Fruit fly (Drosophila melanogaster) whole organism, prepupa: ENCODE results near the gene CG9536.

Experiments used
- CG10631 ChIP-seq: fragments of 200-800 bp; sonication (Bioruptor generic); optimal IDR thresholded peaks from 2 replicates; lab custom pipeline; 2016; ENCODE audit warnings: missing biosample characterization, missing genetic modification characterization
- CG10669 ChIP-seq: fragments of 200-800 bp; sonication (Bioruptor generic); optimal IDR thresholded peaks from 3 replicates; lab custom pipeline; 2018; ENCODE audit warnings: missing biosample characterization, mild to moderate bottlenecking, missing genetic modification characterization, moderate library complexity
- CG11294 ChIP-seq: fragments of 200-800 bp; sonication (Bioruptor generic); IDR thresholded peaks from 2 replicates; pipeline ENCODE4 v1.3.6; 2022; ENCODE audit warnings: missing biosample characterization, missing genetic modification characterization
- CG11902 ChIP-seq: fragments of 200-800 bp; sonication (Bioruptor generic); optimal IDR thresholded peaks from 3 replicates; lab custom pipeline; 2016; ENCODE audit warnings: missing biosample characterization, missing genetic modification characterization
- CG1621 ChIP-seq: fragments of 200-800 bp; sonication (Bioruptor generic); optimal IDR thresholded peaks from 3 replicates; lab custom pipeline; 2018; ENCODE audit warnings: missing biosample characterization, mild to moderate bottlenecking, missing genetic modification characterization
- CG3032 ChIP-seq: fragments of 200-800 bp; optimal IDR thresholded peaks from 2 replicates; lab custom pipeline; 2019; ENCODE audit warnings: missing biosample characterization, mild to moderate bottlenecking, missing genetic modification characterization, moderate library complexity
- CG31627 ChIP-seq: fragments of 200-800 bp; sonication (Bioruptor generic); optimal IDR thresholded peaks from 3 replicates; lab custom pipeline; 2016; ENCODE audit warnings: missing biosample characterization, missing genetic modification characterization
- CG32006 ChIP-seq: fragments of 200-800 bp; sonication (Bioruptor generic); optimal IDR thresholded peaks from 3 replicates; lab custom pipeline; 2017; ENCODE audit warnings: missing biosample characterization, mild to moderate bottlenecking, missing genetic modification characterization
- CG34406 ChIP-seq: fragments of 200-800 bp; sonication (Bioruptor generic); optimal IDR thresholded peaks from 3 replicates; lab custom pipeline; 2016; ENCODE audit warnings: missing biosample characterization, missing genetic modification characterization
- CG3919 ChIP-seq: fragments of 200-800 bp; sonication (Bioruptor generic); optimal IDR thresholded peaks from 3 replicates; lab custom pipeline; 2016; ENCODE audit warnings: missing biosample characterization, missing genetic modification characterization
- CG4318 ChIP-seq: fragments of 200-800 bp; sonication (Bioruptor generic); optimal IDR thresholded peaks from 3 replicates; lab custom pipeline; 2017; ENCODE audit warnings: missing biosample characterization, mild to moderate bottlenecking, missing genetic modification characterization
- CG6163 ChIP-seq: fragments of 200-800 bp; sonication (Bioruptor generic); IDR thresholded peaks from 3 replicates; pipeline ENCODE4 v1.3.6; 2022; ENCODE audit warnings: missing biosample characterization, missing genetic modification characterization
- CG6276 ChIP-seq: fragments of 200-800 bp; sonication (Bioruptor generic); optimal IDR thresholded peaks from 2 replicates; lab custom pipeline; 2017; ENCODE audit warnings: missing biosample characterization, mild to moderate bottlenecking, missing genetic modification characterization
- CG6792 ChIP-seq: fragments of 200-800 bp; sonication (Bioruptor generic); optimal IDR thresholded peaks from 3 replicates; lab custom pipeline; 2016; ENCODE audit warnings: missing biosample characterization, missing genetic modification characterization
- CG6854 ChIP-seq: fragments of 200-800 bp; sonication (Bioruptor generic); optimal IDR thresholded peaks from 2 replicates; lab custom pipeline; 2017; ENCODE audit warnings: missing biosample characterization, mild to moderate bottlenecking, missing genetic modification characterization
- CG7368 ChIP-seq: fragments of 200-800 bp; sonication (Bioruptor generic); optimal IDR thresholded peaks from 3 replicates; lab custom pipeline; 2016; ENCODE audit warnings: missing biosample characterization, missing genetic modification characterization
- CG8119 ChIP-seq: fragments of 200-800 bp; sonication (Bioruptor generic); IDR thresholded peaks from 3 replicates; pipeline ENCODE4 v1.3.6; 2022; ENCODE audit warnings: missing biosample characterization, missing genetic modification characterization
- CG8319 ChIP-seq: fragments of 200-800 bp; sonication (Bioruptor generic); optimal IDR thresholded peaks from 3 replicates; lab custom pipeline; 2016; ENCODE audit warnings: missing biosample characterization, missing genetic modification characterization
- CG8632 ChIP-seq: fragments of 200-800 bp; sonication (Bioruptor generic); optimal IDR thresholded peaks from 3 replicates; lab custom pipeline; 2016; ENCODE audit warnings: missing biosample characterization, missing genetic modification characterization
- Eip75B ChIP-seq: fragments of 200-800 bp; sonication (Bioruptor generic); optimal IDR thresholded peaks from 3 replicates; lab custom pipeline; 2016; ENCODE audit warnings: missing biosample characterization, missing genetic modification characterization
- Eip78C ChIP-seq: fragments of 200-800 bp; sonication (Bioruptor generic); peaks from one replicate; lab custom pipeline; 2016; ENCODE audit warnings: missing biosample characterization, missing genetic modification characterization
- Eip93F ChIP-seq: fragments of 200-800 bp; sonication (Bioruptor generic); optimal IDR thresholded peaks from 2 replicates; lab custom pipeline; 2016; ENCODE audit warnings: missing biosample characterization, mild to moderate bottlenecking, missing genetic modification characterization
- Ets21C ChIP-seq: fragments of 200-800 bp; sonication (Bioruptor generic); optimal IDR thresholded peaks from 3 replicates; lab custom pipeline; 2016; ENCODE audit warnings: missing biosample characterization, missing genetic modification characterization
- Ets96B ChIP-seq: fragments of 200-800 bp; optimal IDR thresholded peaks from 2 replicates; lab custom pipeline; 2019; ENCODE audit warnings: missing biosample characterization, mild to moderate bottlenecking, missing genetic modification characterization, moderate library complexity
- Gug ChIP-seq: fragments of 200-800 bp; sonication (Bioruptor generic); IDR thresholded peaks from 2 replicates; pipeline ENCODE4 v1.3.6; 2022; ENCODE audit warnings: missing biosample characterization, missing genetic modification characterization
- Hr38 ChIP-seq: sonication (Bioruptor generic); optimal IDR thresholded peaks from 2 replicates; lab custom pipeline; 2016; ENCODE audit warnings: missing biosample characterization, missing genetic modification characterization
- Hr39 ChIP-seq: fragments of 200-800 bp; sonication (Bioruptor generic); optimal IDR thresholded peaks from 2 replicates; lab custom pipeline; 2016; ENCODE audit warnings: missing biosample characterization, missing genetic modification characterization
- Lpt ChIP-seq: fragments of 200-800 bp; sonication (Bioruptor generic); optimal IDR thresholded peaks from 3 replicates; lab custom pipeline; 2016; ENCODE audit warnings: missing biosample characterization, missing genetic modification characterization
- OdsH ChIP-seq: fragments of 200-800 bp; sonication (Bioruptor generic); optimal IDR thresholded peaks from 3 replicates; lab custom pipeline; 2016; ENCODE audit warnings: missing biosample characterization, missing genetic modification characterization
- Sox102F ChIP-seq: fragments of 200-800 bp; sonication (Bioruptor generic); optimal IDR thresholded peaks from 2 replicates; lab custom pipeline; 2016; ENCODE audit warnings: missing biosample characterization, mild to moderate bottlenecking, missing genetic modification characterization
- achi ChIP-seq: fragments of 200-800 bp; sonication (Bioruptor generic); optimal IDR thresholded peaks from 3 replicates; lab custom pipeline; 2016; ENCODE audit warnings: missing biosample characterization, missing genetic modification characterization
- acj6 ChIP-seq: fragments of 200-800 bp; sonication (Bioruptor generic); optimal IDR thresholded peaks from 3 replicates; lab custom pipeline; 2016; ENCODE audit warnings: missing biosample characterization, missing genetic modification characterization
- dac ChIP-seq: fragments of 200-800 bp; sonication (Bioruptor generic); optimal IDR thresholded peaks from 2 replicates; lab custom pipeline; 2017; ENCODE audit warnings: missing biosample characterization, mild to moderate bottlenecking, missing genetic modification characterization
- dsx ChIP-seq: fragments of 200-800 bp; optimal IDR thresholded peaks from 3 replicates; lab custom pipeline; 2019; ENCODE audit warnings: missing biosample characterization, mild to moderate bottlenecking, missing genetic modification characterization, moderate library complexity; ENCODE audit not compliant: poor library complexity, severe bottlenecking
- eg ChIP-seq: fragments of 200-800 bp; sonication (Bioruptor generic); IDR thresholded peaks from 3 replicates; pipeline ENCODE4 v1.3.6; 2022; ENCODE audit warnings: missing biosample characterization, missing genetic modification characterization
- fd59A ChIP-seq: fragments of 200-800 bp; sonication (Bioruptor generic); optimal IDR thresholded peaks from 2 replicates; lab custom pipeline; 2017; ENCODE audit warnings: missing biosample characterization, mild to moderate bottlenecking, missing genetic modification characterization, missing genetic modification reagents
- fkh ChIP-seq: fragments of 200-800 bp; sonication (Bioruptor generic); optimal IDR thresholded peaks from 3 replicates; lab custom pipeline; 2017; ENCODE audit warnings: missing biosample characterization, mild to moderate bottlenecking, missing genetic modification characterization, moderate library complexity
- lz ChIP-seq: fragments of 200-800 bp; sonication (Bioruptor generic); optimal IDR thresholded peaks from 3 replicates; lab custom pipeline; 2016; ENCODE audit warnings: missing biosample characterization, missing genetic modification characterization
- pdm3 ChIP-seq: fragments of 200-800 bp; sonication (Bioruptor generic); optimal IDR thresholded peaks from 3 replicates; lab custom pipeline; 2016; ENCODE audit warnings: missing biosample characterization, missing genetic modification characterization
- salr ChIP-seq, 2 experiments: fragments of 200-800 bp; sonication (Bioruptor generic); optimal IDR thresholded peaks; 3 replicates each; lab custom pipeline; 2016 to 2018; ENCODE audit warnings: missing biosample characterization in 2 of 2, missing genetic modification characterization in 2 of 2, mild to moderate bottlenecking in 1 of 2
- spab ChIP-seq: fragments of 200-800 bp; sonication (Bioruptor generic); optimal IDR thresholded peaks from 2 replicates; lab custom pipeline; 2017; ENCODE audit warnings: missing biosample characterization, mild to moderate bottlenecking, missing genetic modification characterization, missing genetic modification reagents
- ss ChIP-seq, 2 experiments: fragments of 200-800 bp; sonication (Bioruptor generic); optimal IDR thresholded peaks; 2 replicates in 1 of 2; 3 replicates in 1 of 2; lab custom pipeline; 2017 to 2018; ENCODE audit warnings: mild to moderate bottlenecking in 2 of 2, missing biosample characterization in 2 of 2, missing genetic modification characterization in 2 of 2, moderate library complexity in 1 of 2
- svp ChIP-seq: fragments of 200-800 bp; sonication (Bioruptor generic); peaks from one replicate; lab custom pipeline; 2016; ENCODE audit warnings: missing biosample characterization, missing genetic modification characterization
- topi ChIP-seq: fragments of 200-800 bp; sonication (Bioruptor generic); optimal IDR thresholded peaks from 3 replicates; lab custom pipeline; 2016; ENCODE audit warnings: missing biosample characterization, missing genetic modification characterization

Gene CG9536

DNA sequence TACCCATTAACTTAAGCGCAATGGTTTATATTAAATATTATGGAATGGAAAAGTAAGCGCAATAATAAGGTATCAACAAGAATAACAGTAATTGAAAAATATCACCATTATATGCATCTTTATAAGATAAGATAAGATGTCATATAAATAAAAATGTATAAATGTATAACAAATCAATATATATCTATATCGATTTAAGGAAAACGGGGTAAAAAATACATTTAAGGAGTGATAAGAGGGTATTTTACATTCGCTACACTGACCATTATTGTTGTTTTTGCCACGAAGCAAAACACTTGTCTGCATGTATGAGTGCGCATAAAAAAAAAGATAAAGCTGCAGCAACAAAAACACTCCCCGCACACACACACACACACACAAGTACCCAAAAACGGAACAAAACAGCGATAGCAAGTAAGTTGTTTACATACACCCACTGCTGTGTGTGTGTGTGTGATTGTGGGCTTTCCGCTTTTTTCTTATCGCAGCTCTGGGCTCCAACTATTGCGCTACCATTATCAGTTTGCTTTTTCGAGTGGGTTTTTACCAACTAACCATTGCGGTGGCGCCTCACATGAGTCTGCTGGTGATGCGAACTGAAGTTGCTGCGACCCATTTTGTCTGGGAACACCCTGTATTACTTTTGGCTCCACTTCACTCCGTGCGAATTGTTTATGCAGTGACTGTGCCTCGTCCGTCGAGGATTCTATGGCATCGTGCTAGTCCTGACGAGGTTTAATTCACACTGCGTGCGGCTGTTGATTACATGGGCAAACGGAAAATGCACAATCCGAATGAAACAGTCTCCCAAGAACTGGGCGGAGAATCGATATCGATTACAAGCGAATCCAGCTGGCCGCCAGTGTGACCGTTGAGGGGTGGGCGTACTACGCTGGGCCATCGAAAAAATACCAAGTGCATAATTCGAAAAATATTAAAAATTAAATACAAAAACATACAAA lies 3.4 kb downstream of the CG9536 start, which contains the start of gene mmy (continued):
- TF ChIP-seq dac (GFP tag; lab: Kevin White, UChicago) (peak; percentile 55), CG11294 (peak; percentile 31), Lpt (GFP tag; lab: Kevin White, UChicago) (peak; percentile 47), CG7368 (GFP tag; lab: Kevin White, UChicago) (peak; percentile 46), CG6854 (GFP tag; lab: Kevin White, UChicago) (peak; percentile 50), eg (GFP tag; lab: Robert Waterston, UW) (peak; percentile 85; the same call in 2 of the 3 replicates), CG10669 (peak; percentile 27), salr (GFP tag; optimal IDR thresholded peaks at IDR 0.05; lab: Kevin White, UChicago) (peak; percentile 22 to 68), fkh (GFP tag; lab: Kevin White, UChicago) (peak; percentile 96), Ets21C (no peak)

DNA sequence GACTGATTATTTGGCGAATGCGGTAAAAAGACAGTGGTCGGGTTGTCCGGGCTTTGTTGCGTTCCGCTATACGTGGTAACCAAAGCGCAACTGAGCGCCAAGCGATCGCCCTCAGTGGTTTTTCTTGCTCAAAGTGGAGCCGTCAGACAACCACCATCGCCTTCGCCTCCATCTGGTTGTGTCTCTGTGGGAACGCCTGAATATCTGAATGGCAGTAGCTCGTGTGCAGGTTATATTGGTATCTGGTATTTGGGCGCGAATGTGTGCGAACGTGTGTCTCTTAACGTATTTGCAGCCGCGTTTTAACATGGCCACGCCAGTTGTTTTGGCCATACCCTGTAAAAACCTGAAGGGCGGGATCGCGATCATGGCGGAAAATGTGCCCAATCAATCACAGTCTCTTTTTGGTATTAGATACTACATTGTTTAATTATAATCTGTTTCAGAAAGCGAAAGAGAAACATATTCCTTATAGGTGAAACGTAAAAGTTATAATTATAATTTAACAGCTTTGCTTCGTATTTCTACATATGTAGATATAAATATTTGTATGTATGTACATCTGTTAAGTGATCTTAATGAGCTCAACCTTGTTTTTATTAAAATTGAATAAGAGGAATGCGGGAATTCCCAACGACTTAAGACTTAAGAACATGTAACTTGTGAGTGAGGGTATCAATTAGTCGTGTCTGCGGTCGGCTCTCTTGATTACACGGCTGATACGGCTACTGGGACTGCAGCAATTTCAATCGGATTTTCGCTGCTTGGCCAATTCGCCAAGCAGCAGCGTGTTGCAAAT lies 4.6 kb downstream of the CG9536 start:
- TF ChIP-seq CG6792 (GFP tag; lab: Kevin White, UChicago) (peak; percentile 67), CG11294 (0 out of 2 replicates have a peak, but pooled peaks have one; percentile 7), svp (GFP tag; lab: Kevin White, UChicago) (peak; percentile 77), CG4318 (GFP tag; lab: Kevin White, UChicago) (peak; percentile 75), CG6276 (GFP tag; lab: Kevin White, UChicago) (peak; percentile 73), CG6163 (GFP tag; lab: Robert Waterston, UW) (peak; percentile 22; the same call in 1 of the 3 replicates), CG1621 (tag; lab: Kevin White, UChicago) (peak; percentile 40), dsx (peak; percentile 21), Hr39 (GFP tag; lab: Kevin White, UChicago) (peak; percentile 47), Ets96B (tag; lab: Kevin White, UChicago) (peak; percentile 32), fd59A (peak; percentile 56), CG10631 (GFP tag; lab: Kevin White, UChicago) (peak; percentile 48), lz (GFP tag; lab: Kevin White, UChicago) (peak; percentile 56), CG8319 (peak; percentile 28), Gug (GFP tag; lab: Robert Waterston, UW) (no peak), pdm3 (peak; percentile 60), achi (GFP tag; lab: Kevin White, UChicago) (peak; percentile 51), Eip75B (peak; percentile 46), topi (peak; percentile 56), CG3919 (peak; percentile 47), CG8119 (GFP tag; lab: Robert Waterston, UW) (peak; percentile 64; the same call in 2 of the 3 replicates), fkh (GFP tag; lab: Kevin White, UChicago) (peak; percentile 10), ss (GFP tag; optimal IDR thresholded peaks at IDR 0.05; lab: Kevin White, UChicago) (peak; percentile 18 to 62), salr (GFP tag; optimal IDR thresholded peaks at IDR 0.05; lab: Kevin White, UChicago) (peak in 1 of 2 experiments; percentile 71), CG11902 (GFP tag; lab: Kevin White, UChicago) (peak; percentile 61), CG31627 (GFP tag; lab: Kevin White, UChicago) (peak; percentile 48), spab (GFP tag; lab: Kevin White, UChicago) (peak; percentile 47), CG10669 (peak; percentile 49), dac (GFP tag; lab: Kevin White, UChicago) (peak; percentile 46), eg (GFP tag; lab: Robert Waterston, UW) (peak; percentile 48; the same call in 2 of the 3 replicates), Sox102F (GFP tag; lab: Kevin White, UChicago) (peak; percentile 63), Lpt (GFP tag; lab: Kevin White, UChicago) (no peak), OdsH (peak; percentile 65), Hr38 (GFP tag; lab: Kevin White, UChicago) (no peak), CG7368 (GFP tag; lab: Kevin White, UChicago) (no peak), acj6 (peak; percentile 57), Eip78C (GFP tag; lab: Kevin White, UChicago) (peak; percentile 95), CG3032 (tag; lab: Kevin White, UChicago) (peak; percentile 71), CG34406 (GFP tag; lab: Kevin White, UChicago) (peak; percentile 59), Eip93F (GFP tag; lab: Kevin White, UChicago) (no peak), CG8632 (GFP tag; lab: Kevin White, UChicago) (peak; percentile 54), CG32006 (GFP tag; lab: Kevin White, UChicago) (peak; percentile 85)
